Worm (Caenorhabditis elegans) whole organism, L4 larva: ENCODE results near the gene F53F4.11.

Experiments
- R02D3.7 ChIP-seq: fragments of 150-350 bp; sonication (generic microtip); optimal IDR thresholded peaks from 3 replicates; lab custom pipeline; 2014; ENCODE audit warnings: missing biosample characterization, missing genetic modification characterization
- aha-1 ChIP-seq: fragments of 150-350 bp; peaks from one replicate; lab custom pipeline; 2014; ENCODE audit warnings: missing biosample characterization, missing genetic modification characterization
- ama-1 ChIP-seq: fragments of 150-350 bp; optimal IDR thresholded peaks from 2 replicates; lab custom pipeline; 2014; ENCODE audit warnings: inconsistent platforms, mixed read lengths
- egl-43 ChIP-seq: fragments of 200-800 bp; sonication (Bioruptor generic); IDR thresholded peaks from 2 replicates; pipeline ENCODE4 v1.3.6; 2022; ENCODE audit warnings: missing genetic modification reagents, missing genetic modification characterization, missing compliant biosample characterization
- lin-13 ChIP-seq: fragments of 150-350 bp; optimal IDR thresholded peaks from 2 replicates; lab custom pipeline; 2014; ENCODE audit warnings: missing biosample characterization, missing genetic modification reagents, missing genetic modification characterization
- lin-39 ChIP-seq: fragments of 150-350 bp; optimal IDR thresholded peaks from 2 replicates; lab custom pipeline; 2014; ENCODE audit warnings: missing biosample characterization, missing genetic modification reagents, missing genetic modification characterization
- lsy-2 ChIP-seq, 2 experiments: fragments of 150-350 bp in 1 of 2; sonication (generic microtip) in 1 of 2; optimal IDR thresholded peaks; 2 replicates each; lab custom pipeline; 2014 to 2017; ENCODE audit warnings: missing biosample characterization in 2 of 2, missing genetic modification characterization in 2 of 2
- mxl-2 ChIP-seq: fragments of 200-800 bp; sonication (Bioruptor generic); conservative IDR thresholded peaks from 2 replicates; pipeline ENCODE4 v1.3.6; 2022; ENCODE audit warnings: missing genetic modification reagents, missing genetic modification characterization, missing compliant biosample characterization
- nhr-237 ChIP-seq: sonication (generic microtip); optimal IDR thresholded peaks from 2 replicates; lab custom pipeline; 2017; ENCODE audit warnings: missing biosample characterization, missing genetic modification characterization
- nhr-28 ChIP-seq: fragments of 150-350 bp; optimal IDR thresholded peaks from 2 replicates; lab custom pipeline; 2014; ENCODE audit warnings: missing biosample characterization, missing genetic modification characterization

ce11 chrV:13589494-13590176 lies 34.7 kb downstream of the F53F4.11 start, which contains the start of the genes F53F4.2 and F53F4.18:
- TF ChIP-seq lsy-2 (tag; optimal IDR thresholded peaks at IDR 0.05; lab: Kevin White, UChicago), result no peak
- TF ChIP-seq nhr-237 (tag; lab: Kevin White, UChicago), result no peak
- no peak for TF ChIP-seq ama-1 (lab: Kevin White, UChicago)
- no peak for TF ChIP-seq nhr-28 (tag; lab: Kevin White, UChicago)
- no peak for TF ChIP-seq lin-13 (GFP tag; lab: Kevin White, UChicago)
- no peak for TF ChIP-seq R02D3.7 (tag; lab: Kevin White, UChicago)
- no peak for TF ChIP-seq mxl-2
- TF ChIP-seq egl-43 (GFP tag; lab: Robert Waterston, UW), result no peak
- TF ChIP-seq lin-39 (tag; lab: Kevin White, UChicago), result no peak
- TF ChIP-seq aha-1, result no peak
